Worm (Caenorhabditis elegans) whole organism, L3 larva: ENCODE results near the gene fbxb-14.

ENCODE experiments used
- ZK546.5 ChIP-seq: sonication (generic microtip); optimal IDR thresholded peaks from 2 replicates; lab custom pipeline; 2017; ENCODE audit warnings: missing biosample characterization, missing genetic modification characterization
- ama-1 ChIP-seq: fragments of 150-350 bp; optimal IDR thresholded peaks from 2 replicates; lab custom pipeline; 2018
- daf-12 ChIP-seq: fragments of 150-350 bp; optimal IDR thresholded peaks from 2 replicates; lab custom pipeline; 2014; ENCODE audit warnings: missing biosample characterization, missing genetic modification reagents, missing genetic modification characterization
- elt-1 ChIP-seq: fragments of 150-350 bp; optimal IDR thresholded peaks from 2 replicates; lab custom pipeline; 2014; ENCODE audit warnings: missing biosample characterization, missing genetic modification characterization
- nhr-11 ChIP-seq: fragments of 150-350 bp; optimal IDR thresholded peaks from 2 replicates; lab custom pipeline; 2014; ENCODE audit warnings: missing biosample characterization, missing genetic modification characterization
- nhr-77 ChIP-seq: fragments of 150-350 bp; optimal IDR thresholded peaks from 2 replicates; lab custom pipeline; 2014; ENCODE audit warnings: missing biosample characterization, missing genetic modification characterization
- pha-4 ChIP-seq: fragments of 150-350 bp; optimal IDR thresholded peaks from 2 replicates; lab custom pipeline; 2014; ENCODE audit warnings: missing biosample characterization, missing genetic modification reagents, missing genetic modification characterization
- sea-2 ChIP-seq: fragments of 150-350 bp; sonication (generic microtip); optimal IDR thresholded peaks from 4 replicates; lab custom pipeline; 2014; ENCODE audit warnings: missing biosample characterization, missing genetic modification reagents, missing genetic modification characterization
- unc-62 ChIP-seq: fragments of 150-350 bp; sonication (generic microtip); optimal IDR thresholded peaks from 4 replicates; lab custom pipeline; 2014; ENCODE audit warnings: missing biosample characterization, missing genetic modification reagents, missing genetic modification characterization
- ztf-4 ChIP-seq: fragments of 150-350 bp; optimal IDR thresholded peaks from 2 replicates; lab custom pipeline; 2014; ENCODE audit warnings: missing biosample characterization, missing genetic modification characterization

- TF ChIP-seq elt-1 (tag; lab: Kevin White, UChicago) (no peak), nhr-77 (tag; lab: Kevin White, UChicago) (no peak), ama-1 (lab: Kevin White, UChicago) (no peak), ztf-4 (tag; lab: Kevin White, UChicago) (no peak), ZK546.5 (tag; lab: Kevin White, UChicago) (no peak), unc-62 (GFP tag; lab: Kevin White, UChicago) (no peak), daf-12 (tag; lab: Kevin White, UChicago) (no peak), sea-2 (no peak), nhr-11 (tag; lab: Kevin White, UChicago) (no peak), pha-4 (tag; lab: Kevin White, UChicago) (no peak)
Measured at ce11 chrII:581983-582382, 566 bp downstream of the fbxb-14 start.
